Worm (Caenorhabditis elegans) whole organism, L1 larva: Measurements from ENCODE around the gene lex-1.

Experiments used
- C34B4.2 ChIP-seq: sonication (generic microtip); optimal IDR thresholded peaks from 2 replicates; lab custom pipeline; 2017; ENCODE audit warnings: mild to moderate bottlenecking, missing genetic modification characterization, missing compliant biosample characterization
- F16B12.6 ChIP-seq: fragments of 150-350 bp; optimal IDR thresholded peaks from 2 replicates; lab custom pipeline; 2014; ENCODE audit warnings: missing biosample characterization, missing genetic modification characterization
- aha-1 ChIP-seq: fragments of 150-350 bp; optimal IDR thresholded peaks from 2 replicates; lab custom pipeline; 2014; ENCODE audit warnings: missing biosample characterization, missing genetic modification characterization
- ama-1 ChIP-seq: fragments of 150-350 bp; optimal IDR thresholded peaks from 2 replicates; lab custom pipeline; 2014
- ceh-63 ChIP-seq: fragments of 200-800 bp; sonication (Bioruptor generic); optimal IDR thresholded peaks from 2 replicates; lab custom pipeline; 2018; ENCODE audit warnings: mild to moderate bottlenecking, missing genetic modification characterization, missing compliant biosample characterization
- ceh-8 ChIP-seq: fragments of 200-800 bp; sonication (Bioruptor generic); optimal IDR thresholded peaks from 2 replicates; lab custom pipeline; 2018; ENCODE audit warnings: mild to moderate bottlenecking, missing genetic modification characterization, moderate library complexity, missing compliant biosample characterization
- ceh-82 ChIP-seq, 3 experiments: fragments of 150-350 bp in 1 of 3; sonication (generic microtip) in 2 of 3; optimal IDR thresholded peaks; 2 replicates each; lab custom pipeline; 2014 to 2017; ENCODE audit warnings: missing biosample characterization in 3 of 3, missing genetic modification characterization in 3 of 3
- dpl-1 ChIP-seq, 3 experiments: fragments of 150-350 bp in 2 of 3; sonication (generic microtip) in 1 of 3; optimal IDR thresholded peaks; 2 replicates each; lab custom pipeline; 2014 to 2017; ENCODE audit warnings: missing biosample characterization in 3 of 3, missing genetic modification characterization in 3 of 3, missing genetic modification reagents in 3 of 3
- dsc-1 ChIP-seq: sonication (generic microtip); optimal IDR thresholded peaks from 2 replicates; lab custom pipeline; 2016; ENCODE audit warnings: mild to moderate bottlenecking, missing genetic modification characterization, missing compliant biosample characterization
- efl-1 ChIP-seq, 4 experiments: fragments of 150-350 bp; optimal IDR thresholded peaks in 3 of 4; peaks in 1 of 4; 1 replicate in 1 of 4; 2 replicates in 3 of 4; lab custom pipeline; 2014; ENCODE audit warnings: missing biosample characterization in 2 of 4, missing genetic modification characterization in 2 of 4, missing genetic modification reagents in 2 of 4
- efl-3 ChIP-seq: fragments of 200-800 bp; sonication (Bioruptor generic); optimal IDR thresholded peaks from 2 replicates; lab custom pipeline; 2018; ENCODE audit warnings: mild to moderate bottlenecking, missing genetic modification characterization, missing compliant biosample characterization
- egl-13 ChIP-seq: sonication (generic microtip); optimal IDR thresholded peaks from 2 replicates; lab custom pipeline; 2016; ENCODE audit warnings: missing genotype, missing genetic modification reagents, missing genetic modification characterization, missing compliant biosample characterization
- elt-3 ChIP-seq, 6 experiments: fragments of 150-350 bp in 1 of 6; sonication (generic microtip); optimal IDR thresholded peaks; 2 replicates each; lab custom pipeline; 2017 to 2018; ENCODE audit warnings: missing biosample characterization in 6 of 6, missing genetic modification characterization in 6 of 6, inconsistent platforms in 1 of 6
- ets-5 ChIP-seq: fragments of 200-800 bp; sonication (Bioruptor generic); IDR thresholded peaks from 2 replicates; pipeline ENCODE4 v1.3.6; 2022; ENCODE audit warnings: missing genetic modification characterization, missing compliant biosample characterization
- fkh-10 ChIP-seq: sonication (generic microtip); optimal IDR thresholded peaks from 2 replicates; lab custom pipeline; 2017; ENCODE audit warnings: missing biosample characterization, missing genetic modification reagents, missing genetic modification characterization
- fkh-4 ChIP-seq: sonication (generic microtip); optimal IDR thresholded peaks from 2 replicates; lab custom pipeline; 2016; ENCODE audit warnings: missing compliant biosample characterization, missing genetic modification characterization, borderline replicate concordance
- fos-1 ChIP-seq: fragments of 150-350 bp; optimal IDR thresholded peaks from 2 replicates; lab custom pipeline; 2014; ENCODE audit warnings: missing biosample characterization, missing genetic modification characterization
- jun-1 ChIP-seq: fragments of 150-350 bp; optimal IDR thresholded peaks from 2 replicates; lab custom pipeline; 2014; ENCODE audit warnings: missing biosample characterization, missing genetic modification reagents, missing genetic modification characterization
- lin-14 ChIP-seq: fragments of 200-800 bp; sonication (Bioruptor generic); optimal IDR thresholded peaks from 2 replicates; lab custom pipeline; 2018; ENCODE audit warnings: mild to moderate bottlenecking, missing genetic modification characterization, moderate library complexity, missing compliant biosample characterization
- lin-15B ChIP-seq: fragments of 150-350 bp; sonication (generic microtip); optimal IDR thresholded peaks from 3 replicates; lab custom pipeline; 2014; ENCODE audit warnings: missing biosample characterization, missing genetic modification characterization
- lin-39 ChIP-seq: fragments of 150-350 bp; optimal IDR thresholded peaks from 2 replicates; lab custom pipeline; 2014; ENCODE audit warnings: missing biosample characterization, missing genetic modification reagents, missing genetic modification characterization
- lir-3 ChIP-seq: sonication (generic microtip); optimal IDR thresholded peaks from 2 replicates; lab custom pipeline; 2016; ENCODE audit warnings: mild to moderate bottlenecking, missing genetic modification characterization, moderate library complexity, missing compliant biosample characterization; ENCODE audit not compliant: poor library complexity
- mab-9 ChIP-seq: fragments of 200-800 bp; sonication (Bioruptor generic); IDR thresholded peaks from 2 replicates; pipeline ENCODE4 v1.3.6; 2022; ENCODE audit warnings: missing genetic modification reagents, missing genetic modification characterization, missing compliant biosample characterization
- mef-2 ChIP-seq: fragments of 150-350 bp; optimal IDR thresholded peaks from 2 replicates; lab custom pipeline; 2014; ENCODE audit warnings: missing biosample characterization, missing genetic modification characterization
- mep-1 ChIP-seq: fragments of 150-350 bp; optimal IDR thresholded peaks from 2 replicates; lab custom pipeline; 2014; ENCODE audit warnings: missing biosample characterization, missing genetic modification characterization
- nhr-11 ChIP-seq: fragments of 150-350 bp; optimal IDR thresholded peaks from 2 replicates; lab custom pipeline; 2014; ENCODE audit warnings: missing biosample characterization, missing genetic modification characterization
- nhr-12 ChIP-seq: sonication (generic microtip); optimal IDR thresholded peaks from 2 replicates; lab custom pipeline; 2017; ENCODE audit warnings: missing biosample characterization, missing genetic modification characterization
- nhr-19 ChIP-seq: fragments of 200-800 bp; sonication (Bioruptor generic); conservative IDR thresholded peaks from 2 replicates; pipeline ENCODE4 v1.3.6; 2022; ENCODE audit warnings: missing genetic modification characterization, missing compliant biosample characterization
- nhr-76 ChIP-seq: sonication (generic microtip); optimal IDR thresholded peaks from 2 replicates; lab custom pipeline; 2017; ENCODE audit warnings: missing biosample characterization, missing genetic modification characterization
- nhr-77 ChIP-seq: fragments of 150-350 bp; optimal IDR thresholded peaks from 2 replicates; lab custom pipeline; 2014; ENCODE audit warnings: missing biosample characterization, missing genetic modification characterization
- nhr-84 ChIP-seq: sonication (generic microtip); optimal IDR thresholded peaks from 2 replicates; lab custom pipeline; 2017; ENCODE audit warnings: missing biosample characterization, missing genetic modification characterization
- nhr-85 ChIP-seq: sonication (generic microtip); peaks from one replicate; lab custom pipeline; 2016; ENCODE audit warnings: missing genetic modification characterization, inconsistent platforms, missing compliant biosample characterization
- nhr-90 ChIP-seq: sonication (generic microtip); optimal IDR thresholded peaks from 2 replicates; lab custom pipeline; 2016; ENCODE audit warnings: mild to moderate bottlenecking, missing genetic modification characterization, missing compliant biosample characterization; ENCODE audit not compliant: poor library complexity
- rnt-1 ChIP-seq: sonication (generic microtip); optimal IDR thresholded peaks from 2 replicates; lab custom pipeline; 2016; ENCODE audit warnings: mild to moderate bottlenecking, missing genetic modification characterization, moderate library complexity, missing compliant biosample characterization
- snpc-4 ChIP-seq: fragments of 150-350 bp; optimal IDR thresholded peaks from 2 replicates; lab custom pipeline; 2014; ENCODE audit warnings: missing biosample characterization, missing genetic modification characterization
- snu-23 ChIP-seq: sonication (generic microtip); optimal IDR thresholded peaks from 2 replicates; lab custom pipeline; 2016; ENCODE audit warnings: missing genetic modification characterization, missing compliant biosample characterization
- sptf-1 ChIP-seq: fragments of 150-350 bp; optimal IDR thresholded peaks from 2 replicates; lab custom pipeline; 2014; ENCODE audit warnings: missing biosample characterization, missing genetic modification characterization
- sup-37 ChIP-seq: fragments of 200-800 bp; sonication (Bioruptor generic); optimal IDR thresholded peaks from 2 replicates; lab custom pipeline; 2018; ENCODE audit warnings: mild to moderate bottlenecking, missing genetic modification characterization, missing compliant biosample characterization
- tbx-2 ChIP-seq: sonication (generic microtip); optimal IDR thresholded peaks from 2 replicates; lab custom pipeline; 2016; ENCODE audit warnings: missing genetic modification characterization, missing compliant biosample characterization
- tlp-1 ChIP-seq: fragments of 150-350 bp; optimal IDR thresholded peaks from 2 replicates; lab custom pipeline; 2014; ENCODE audit warnings: missing biosample characterization, missing genetic modification characterization
- unc-130 ChIP-seq: fragments of 150-350 bp; optimal IDR thresholded peaks from 2 replicates; lab custom pipeline; 2017; ENCODE audit warnings: missing biosample characterization, missing genetic modification characterization, inconsistent platforms
- unc-30 ChIP-seq: sonication (generic microtip); optimal IDR thresholded peaks from 2 replicates; lab custom pipeline; 2017; ENCODE audit warnings: missing biosample characterization, missing genetic modification characterization
- unc-86 ChIP-seq: sonication (generic microtip); optimal IDR thresholded peaks from 2 replicates; lab custom pipeline; 2016; ENCODE audit warnings: missing genetic modification characterization, missing compliant biosample characterization
- unc-98 ChIP-seq: fragments of 200-800 bp; sonication (Bioruptor generic); IDR thresholded peaks from 2 replicates; pipeline ENCODE4 v1.3.6; 2022; ENCODE audit warnings: missing genetic modification characterization, missing compliant biosample characterization
- vab-15 ChIP-seq: sonication (generic microtip); optimal IDR thresholded peaks from 2 replicates; lab custom pipeline; 2017; ENCODE audit warnings: missing genotype, mild to moderate bottlenecking, missing genetic modification characterization, missing compliant biosample characterization
- xbp-1 ChIP-seq: sonication (generic microtip); optimal IDR thresholded peaks from 2 replicates; lab custom pipeline; 2016; ENCODE audit warnings: missing genetic modification characterization, missing compliant biosample characterization
- zag-1 ChIP-seq: fragments of 150-350 bp; optimal IDR thresholded peaks from 2 replicates; lab custom pipeline; 2014; ENCODE audit warnings: missing biosample characterization, missing genetic modification characterization
- zip-4 ChIP-seq: fragments of 200-800 bp; sonication (Bioruptor generic); optimal IDR thresholded peaks from 2 replicates; lab custom pipeline; 2018; ENCODE audit warnings: mild to moderate bottlenecking, missing genetic modification characterization, moderate library complexity, missing compliant biosample characterization
- ztf-11 ChIP-seq, 2 experiments: sonication (generic microtip); optimal IDR thresholded peaks; 2 replicates each; lab custom pipeline; 2016 to 2017; ENCODE audit warnings: missing genetic modification characterization in 2 of 2, missing biosample characterization in 1 of 2, missing compliant biosample characterization in 1 of 2

Gene lex-1

ce11 chrIV:12084587-12084986, 5.3 kb downstream of the lex-1 start:
- TF ChIP-seq tlp-1 (tag; lab: Kevin White, UChicago) (no peak), mep-1 (tag; lab: Kevin White, UChicago) (no peak), mab-9 (GFP tag; lab: Robert Waterston, UW) (no peak), efl-3 (no peak), nhr-84 (no peak), zag-1 (no peak), unc-30 (tag; lab: Kevin White, UChicago) (no peak), tbx-2 (no peak), vab-15 (tag; lab: Kevin White, UChicago) (no peak)

ce11 chrIV:12085120-12085519, 5.8 kb downstream of the lex-1 start, which contains the start of gene rbm-34:
Gene rbm-34 (plus strand): TSS chrIV:12085420.
- no peak for TF ChIP-seq snu-23 (GFP tag; lab: Kevin White, UChicago)
- TF ChIP-seq nhr-11 (tag; lab: Kevin White, UChicago), result no peak
- no peak for TF ChIP-seq mab-9 (GFP tag; lab: Robert Waterston, UW)
- no peak for TF ChIP-seq snpc-4
- TF ChIP-seq ama-1, result no peak
- no peak for TF ChIP-seq fkh-4 (tag; lab: Kevin White, UChicago)
- TF ChIP-seq aha-1 (tag; lab: Kevin White, UChicago), result no peak
- TF ChIP-seq, all 84 proteins: peak for 0

- TF ChIP-seq snu-23 (GFP tag; lab: Kevin White, UChicago) (peak; percentile 80), mab-9 (GFP tag; lab: Robert Waterston, UW) (no peak), nhr-76 (tag; lab: Kevin White, UChicago) (peak; percentile 38), unc-98 (GFP tag; lab: Robert Waterston, UW) (0 out of 2 replicates have a peak, but pooled peaks have one; percentile 32), lin-39 (no peak), nhr-90 (peak; percentile 85), dsc-1 (tag; lab: Kevin White, UChicago) (peak; percentile 65), zag-1 (no peak), ceh-63 (GFP tag; lab: Kevin White, UChicago) (no peak), fkh-10 (peak; percentile 26), tlp-1 (tag; lab: Kevin White, UChicago) (no peak), fos-1 (tag; lab: Kevin White, UChicago) (no peak), mef-2 (no peak), nhr-12 (tag; lab: Kevin White, UChicago) (no peak), ceh-8 (peak; percentile 36), xbp-1 (tag; lab: Kevin White, UChicago) (peak; percentile 54), unc-86 (tag; lab: Kevin White, UChicago) (peak; percentile 28), sup-37 (GFP tag; lab: Kevin White, UChicago) (no peak), sptf-1 (tag; lab: Kevin White, UChicago) (no peak), nhr-19 (GFP tag; lab: Robert Waterston, UW) (peak; percentile 69), F16B12.6 (tag; lab: Kevin White, UChicago) (peak; percentile 33), tbx-2 (peak; percentile 55), lin-15B (tag; lab: Kevin White, UChicago) (peak; percentile 32), dpl-1 (GFP tag; optimal IDR thresholded peaks at IDR 0.05; lab: Kevin White, UChicago) (peak; percentile 41 to 51 (median 42)), C34B4.2 (tag; lab: Kevin White, UChicago) (no peak), efl-1 (optimal IDR thresholded peaks at IDR 0.05; lab: Kevin White, UChicago) (peak; percentile 48 to 57), efl-1 (GFP tag; optimal IDR thresholded peaks at IDR 0.05 in 1 of 2; lab: Kevin White, UChicago) (peak; percentile 28 to 95), ceh-82 (tag; optimal IDR thresholded peaks at IDR 0.05; lab: Kevin White, UChicago) (peak; percentile 36 to 68 (median 57)), jun-1 (no peak), elt-3 (tag; optimal IDR thresholded peaks at IDR 0.05; lab: Kevin White, UChicago) (peak in 4 of 6 experiments; percentile 41 to 59 (median 48)), ets-5 (GFP tag; lab: Robert Waterston, UW) (no peak), lin-14 (GFP tag; lab: Kevin White, UChicago) (peak; percentile 63), lir-3 (peak; percentile 34), rnt-1 (tag; lab: Kevin White, UChicago) (peak; percentile 86), vab-15 (tag; lab: Kevin White, UChicago) (no peak), nhr-77 (peak; percentile 71), unc-130 (tag; lab: Kevin White, UChicago) (peak; percentile 42), nhr-85 (tag; lab: Kevin White, UChicago) (peak; percentile 67), egl-13 (no peak), ztf-11 (tag; optimal IDR thresholded peaks at IDR 0.05; lab: Kevin White, UChicago) (no peak), zip-4 (GFP tag; lab: Kevin White, UChicago) (no peak)
Observed at ce11 chrIV:12086498-12086897, 7.2 kb downstream of the lex-1 start.
